Worm (Caenorhabditis elegans) whole organism, L2 larva: ENCODE results near the gene agt-1.

Experiments
- elt-3 ChIP-seq: sonication (generic microtip); optimal IDR thresholded peaks from 2 replicates; lab custom pipeline; 2017; ENCODE audit warnings: missing biosample characterization, missing genetic modification characterization
- skn-1 ChIP-seq: sonication (generic microtip); optimal IDR thresholded peaks from 2 replicates; lab custom pipeline; 2017; ENCODE audit warnings: missing biosample characterization, missing genetic modification characterization

DNA sequence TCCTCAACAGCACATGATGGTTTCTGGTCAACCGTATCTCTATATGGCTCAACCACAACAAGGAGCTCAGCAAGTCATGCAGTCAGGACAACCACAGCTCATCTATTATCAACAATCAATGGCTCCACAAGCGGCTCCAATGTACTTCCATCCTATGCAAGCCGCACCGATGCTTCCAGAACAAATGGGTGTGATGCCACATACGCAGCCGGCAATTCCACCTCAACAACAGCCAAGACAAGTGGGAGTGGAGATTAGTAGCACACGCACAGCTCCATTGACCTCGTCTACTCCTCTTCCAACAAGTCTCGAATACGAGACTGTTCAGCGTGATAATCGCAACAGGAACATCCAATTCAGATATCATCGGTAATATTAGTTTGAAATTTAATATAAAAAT, 15.2 kb downstream of the agt-1 start:
- TF ChIP-seq elt-3 (tag; lab: Kevin White, UChicago) (no peak), skn-1 (tag; lab: Kevin White, UChicago) (no peak)
